Fruit fly (Drosophila melanogaster) whole organism, pupa: ENCODE measurements around the gene CG10959.

ENCODE experiments used
- CG10348 ChIP-seq: fragments of 200-800 bp; sonication (Bioruptor generic); IDR thresholded peaks from 2 replicates; pipeline ENCODE4 v1.3.6; 2022; ENCODE audit warnings: missing biosample characterization, missing genetic modification characterization
- CG12605 ChIP-seq: fragments of 200-800 bp; sonication (Bioruptor generic); IDR thresholded peaks from 2 replicates; pipeline ENCODE4 v1.3.6; 2022; ENCODE audit warnings: missing biosample characterization, missing genetic modification characterization
- Ets98B ChIP-seq: fragments of 200-800 bp; sonication (Bioruptor generic); IDR thresholded peaks from 2 replicates; pipeline ENCODE4 v1.3.6; 2022; ENCODE audit warnings: missing biosample characterization, missing genetic modification characterization
- Pif1B ChIP-seq: fragments of 200-800 bp; sonication (Bioruptor generic); optimal IDR thresholded peaks from 3 replicates; lab custom pipeline; 2016; ENCODE audit warnings: missing biosample characterization, missing genetic modification characterization
- Snoo ChIP-seq: fragments of 200-800 bp; sonication (Bioruptor generic); optimal IDR thresholded peaks from 3 replicates; lab custom pipeline; 2017; ENCODE audit warnings: missing biosample characterization, mild to moderate bottlenecking, missing genetic modification characterization, inconsistent platforms
- gl ChIP-seq: fragments of 200-800 bp; sonication (Bioruptor generic); optimal IDR thresholded peaks from 2 replicates; lab custom pipeline; 2018; ENCODE audit warnings: missing biosample characterization, mild to moderate bottlenecking, missing genetic modification characterization

dm6 chrX:8140707-8141106 is 7.9 kb upstream of the CG10959 start:
- no peak for TF ChIP-seq Ets98B (GFP tag; lab: Robert Waterston, UW)
- TF ChIP-seq CG12605 (GFP tag; lab: Robert Waterston, UW) = no peak
- TF ChIP-seq Pif1B = no peak
- no peak for TF ChIP-seq gl (tag; lab: Kevin White, UChicago)
- TF ChIP-seq Snoo (tag; lab: Kevin White, UChicago) = no peak
- no peak for TF ChIP-seq CG10348 (GFP tag; lab: Robert Waterston, UW)
